Worm (Caenorhabditis elegans) whole organism, L1 larva: ENCODE results near the gene par-5.

Source experiments
- C34B4.2 ChIP-seq: sonication (generic microtip); optimal IDR thresholded peaks from 2 replicates; lab custom pipeline; 2017; ENCODE audit warnings: mild to moderate bottlenecking, missing genetic modification characterization, missing compliant biosample characterization
- Y116A8C.19 ChIP-seq: sonication (generic microtip); optimal IDR thresholded peaks from 2 replicates; lab custom pipeline; 2016; ENCODE audit warnings: missing compliant biosample characterization, missing genetic modification characterization, borderline replicate concordance
- aha-1 ChIP-seq: fragments of 150-350 bp; optimal IDR thresholded peaks from 2 replicates; lab custom pipeline; 2014; ENCODE audit warnings: missing biosample characterization, missing genetic modification characterization
- alr-1 ChIP-seq: fragments of 200-800 bp; sonication (Bioruptor generic); optimal IDR thresholded peaks from 2 replicates; lab custom pipeline; 2018; ENCODE audit warnings: borderline replicate concordance, mild to moderate bottlenecking, missing genetic modification characterization, missing compliant biosample characterization
- aly-2 ChIP-seq: fragments of 150-350 bp; optimal IDR thresholded peaks from 2 replicates; lab custom pipeline; 2014; ENCODE audit warnings: missing biosample characterization, missing genetic modification characterization
- ama-1 ChIP-seq: fragments of 150-350 bp; optimal IDR thresholded peaks from 2 replicates; lab custom pipeline; 2014
- ceh-82 ChIP-seq, 3 experiments: fragments of 150-350 bp in 1 of 3; sonication (generic microtip) in 2 of 3; optimal IDR thresholded peaks; 2 replicates each; lab custom pipeline; 2014 to 2017; ENCODE audit warnings: missing biosample characterization in 3 of 3, missing genetic modification characterization in 3 of 3
- ceh-88 ChIP-seq: fragments of 200-800 bp; sonication (Bioruptor generic); IDR thresholded peaks from 2 replicates; pipeline ENCODE4 v1.3.6; 2022; ENCODE audit warnings: missing genetic modification characterization, missing compliant biosample characterization
- ceh-90 ChIP-seq: sonication (generic microtip); optimal IDR thresholded peaks from 2 replicates; lab custom pipeline; 2016; ENCODE audit warnings: missing genetic modification characterization, missing compliant biosample characterization
- ces-1 ChIP-seq: fragments of 150-350 bp; optimal IDR thresholded peaks from 2 replicates; lab custom pipeline; 2014; ENCODE audit warnings: missing biosample characterization, missing genetic modification reagents, missing genetic modification characterization
- dpl-1 ChIP-seq, 3 experiments: fragments of 150-350 bp in 2 of 3; sonication (generic microtip) in 1 of 3; optimal IDR thresholded peaks; 2 replicates each; lab custom pipeline; 2014 to 2017; ENCODE audit warnings: missing biosample characterization in 3 of 3, missing genetic modification characterization in 3 of 3, missing genetic modification reagents in 3 of 3
- dsc-1 ChIP-seq: sonication (generic microtip); optimal IDR thresholded peaks from 2 replicates; lab custom pipeline; 2016; ENCODE audit warnings: mild to moderate bottlenecking, missing genetic modification characterization, missing compliant biosample characterization
- efl-1 ChIP-seq, 4 experiments: fragments of 150-350 bp; optimal IDR thresholded peaks in 3 of 4; peaks in 1 of 4; 1 replicate in 1 of 4; 2 replicates in 3 of 4; lab custom pipeline; 2014; ENCODE audit warnings: missing biosample characterization in 2 of 4, missing genetic modification characterization in 2 of 4, missing genetic modification reagents in 2 of 4
- efl-3 ChIP-seq: fragments of 200-800 bp; sonication (Bioruptor generic); optimal IDR thresholded peaks from 2 replicates; lab custom pipeline; 2018; ENCODE audit warnings: mild to moderate bottlenecking, missing genetic modification characterization, missing compliant biosample characterization
- egl-13 ChIP-seq: sonication (generic microtip); optimal IDR thresholded peaks from 2 replicates; lab custom pipeline; 2016; ENCODE audit warnings: missing genotype, missing genetic modification reagents, missing genetic modification characterization, missing compliant biosample characterization
- elt-3 ChIP-seq, 6 experiments: fragments of 150-350 bp in 1 of 6; sonication (generic microtip); optimal IDR thresholded peaks; 2 replicates each; lab custom pipeline; 2017 to 2018; ENCODE audit warnings: missing biosample characterization in 6 of 6, missing genetic modification characterization in 6 of 6, inconsistent platforms in 1 of 6
- fkh-10 ChIP-seq: sonication (generic microtip); optimal IDR thresholded peaks from 2 replicates; lab custom pipeline; 2017; ENCODE audit warnings: missing biosample characterization, missing genetic modification reagents, missing genetic modification characterization
- fkh-8 ChIP-seq: sonication (generic microtip); optimal IDR thresholded peaks from 2 replicates; lab custom pipeline; 2016; ENCODE audit warnings: mild to moderate bottlenecking, missing genetic modification characterization, missing compliant biosample characterization
- fos-1 ChIP-seq: fragments of 150-350 bp; optimal IDR thresholded peaks from 2 replicates; lab custom pipeline; 2014; ENCODE audit warnings: missing biosample characterization, missing genetic modification characterization
- hlh-17 ChIP-seq: fragments of 200-800 bp; sonication (Bioruptor generic); optimal IDR thresholded peaks from 2 replicates; lab custom pipeline; 2018; ENCODE audit warnings: missing genetic modification characterization, mild to moderate bottlenecking, missing compliant biosample characterization, moderate library complexity, borderline replicate concordance
- hpl-2 ChIP-seq: fragments of 150-350 bp; optimal IDR thresholded peaks from 2 replicates; lab custom pipeline; 2014; ENCODE audit warnings: missing biosample characterization, missing genetic modification reagents, missing genetic modification characterization
- irx-1 ChIP-seq: sonication (generic microtip); optimal IDR thresholded peaks from 2 replicates; lab custom pipeline; 2016; ENCODE audit warnings: missing genetic modification characterization, missing compliant biosample characterization
- jun-1 ChIP-seq: fragments of 150-350 bp; optimal IDR thresholded peaks from 2 replicates; lab custom pipeline; 2014; ENCODE audit warnings: missing biosample characterization, missing genetic modification reagents, missing genetic modification characterization
- lin-13 ChIP-seq: fragments of 150-350 bp; optimal IDR thresholded peaks from 2 replicates; lab custom pipeline; 2014; ENCODE audit warnings: missing biosample characterization, missing genetic modification reagents, missing genetic modification characterization
- lin-14 ChIP-seq: fragments of 200-800 bp; sonication (Bioruptor generic); optimal IDR thresholded peaks from 2 replicates; lab custom pipeline; 2018; ENCODE audit warnings: mild to moderate bottlenecking, missing genetic modification characterization, moderate library complexity, missing compliant biosample characterization
- lin-35 ChIP-seq, 2 experiments: fragments of 150-350 bp; optimal IDR thresholded peaks; 2 replicates each; lab custom pipeline; 2014; ENCODE audit warnings: missing biosample characterization in 2 of 2, missing genetic modification characterization in 2 of 2, missing genetic modification reagents in 2 of 2
- lin-39 ChIP-seq: fragments of 150-350 bp; optimal IDR thresholded peaks from 2 replicates; lab custom pipeline; 2014; ENCODE audit warnings: missing biosample characterization, missing genetic modification reagents, missing genetic modification characterization
- mdl-1 ChIP-seq, 2 experiments: fragments of 150-350 bp; optimal IDR thresholded peaks; 2 replicates each; lab custom pipeline; 2014 to 2017; ENCODE audit warnings: missing biosample characterization in 2 of 2, missing genetic modification characterization in 2 of 2, inconsistent platforms in 1 of 2
- mef-2 ChIP-seq: fragments of 150-350 bp; optimal IDR thresholded peaks from 2 replicates; lab custom pipeline; 2014; ENCODE audit warnings: missing biosample characterization, missing genetic modification characterization
- nhr-12 ChIP-seq: sonication (generic microtip); optimal IDR thresholded peaks from 2 replicates; lab custom pipeline; 2017; ENCODE audit warnings: missing biosample characterization, missing genetic modification characterization
- nhr-19 ChIP-seq: fragments of 200-800 bp; sonication (Bioruptor generic); conservative IDR thresholded peaks from 2 replicates; pipeline ENCODE4 v1.3.6; 2022; ENCODE audit warnings: missing genetic modification characterization, missing compliant biosample characterization
- nhr-20 ChIP-seq: sonication (generic microtip); optimal IDR thresholded peaks from 2 replicates; lab custom pipeline; 2016; ENCODE audit warnings: mild to moderate bottlenecking, missing genetic modification characterization, missing compliant biosample characterization
- nhr-28 ChIP-seq: fragments of 150-350 bp; optimal IDR thresholded peaks from 2 replicates; lab custom pipeline; 2014; ENCODE audit warnings: missing biosample characterization, missing genetic modification characterization
- nhr-84 ChIP-seq: sonication (generic microtip); optimal IDR thresholded peaks from 2 replicates; lab custom pipeline; 2017; ENCODE audit warnings: missing biosample characterization, missing genetic modification characterization
- nhr-85 ChIP-seq: sonication (generic microtip); peaks from one replicate; lab custom pipeline; 2016; ENCODE audit warnings: missing genetic modification characterization, inconsistent platforms, missing compliant biosample characterization
- nhr-90 ChIP-seq: sonication (generic microtip); optimal IDR thresholded peaks from 2 replicates; lab custom pipeline; 2016; ENCODE audit warnings: mild to moderate bottlenecking, missing genetic modification characterization, missing compliant biosample characterization; ENCODE audit not compliant: poor library complexity
- pax-3 ChIP-seq: fragments of 200-800 bp; sonication (Bioruptor generic); optimal IDR thresholded peaks from 2 replicates; lab custom pipeline; 2018; ENCODE audit warnings: mild to moderate bottlenecking, missing genetic modification characterization, moderate library complexity, missing compliant biosample characterization
- pqm-1 ChIP-seq: sonication (generic microtip); optimal IDR thresholded peaks from 3 replicates; lab custom pipeline; 2017; ENCODE audit warnings: missing biosample characterization, missing genetic modification characterization
- rnt-1 ChIP-seq: sonication (generic microtip); optimal IDR thresholded peaks from 2 replicates; lab custom pipeline; 2016; ENCODE audit warnings: mild to moderate bottlenecking, missing genetic modification characterization, moderate library complexity, missing compliant biosample characterization
- skn-1 ChIP-seq: fragments of 150-350 bp; optimal IDR thresholded peaks from 2 replicates; lab custom pipeline; 2014; ENCODE audit warnings: missing biosample characterization, missing genetic modification characterization
- snu-23 ChIP-seq: sonication (generic microtip); optimal IDR thresholded peaks from 2 replicates; lab custom pipeline; 2016; ENCODE audit warnings: missing genetic modification characterization, missing compliant biosample characterization
- sox-4 ChIP-seq: sonication (generic microtip); optimal IDR thresholded peaks from 2 replicates; lab custom pipeline; 2016; ENCODE audit warnings: missing genetic modification characterization, missing compliant biosample characterization
- sptf-1 ChIP-seq: fragments of 150-350 bp; optimal IDR thresholded peaks from 2 replicates; lab custom pipeline; 2014; ENCODE audit warnings: missing biosample characterization, missing genetic modification characterization
- sup-37 ChIP-seq: fragments of 200-800 bp; sonication (Bioruptor generic); optimal IDR thresholded peaks from 2 replicates; lab custom pipeline; 2018; ENCODE audit warnings: mild to moderate bottlenecking, missing genetic modification characterization, missing compliant biosample characterization
- swsn-7 ChIP-seq: sonication (generic microtip); optimal IDR thresholded peaks from 2 replicates; lab custom pipeline; 2016; ENCODE audit warnings: missing genetic modification characterization, missing compliant biosample characterization
- tbx-2 ChIP-seq: sonication (generic microtip); optimal IDR thresholded peaks from 2 replicates; lab custom pipeline; 2016; ENCODE audit warnings: missing genetic modification characterization, missing compliant biosample characterization
- tlp-1 ChIP-seq: fragments of 150-350 bp; optimal IDR thresholded peaks from 2 replicates; lab custom pipeline; 2014; ENCODE audit warnings: missing biosample characterization, missing genetic modification characterization
- unc-130 ChIP-seq: fragments of 150-350 bp; optimal IDR thresholded peaks from 2 replicates; lab custom pipeline; 2017; ENCODE audit warnings: missing biosample characterization, missing genetic modification characterization, inconsistent platforms
- unc-30 ChIP-seq: sonication (generic microtip); optimal IDR thresholded peaks from 2 replicates; lab custom pipeline; 2017; ENCODE audit warnings: missing biosample characterization, missing genetic modification characterization
- unc-62 ChIP-seq: fragments of 150-350 bp; optimal IDR thresholded peaks from 2 replicates; lab custom pipeline; 2014; ENCODE audit warnings: missing biosample characterization, missing genetic modification reagents, missing genetic modification characterization
- unc-86 ChIP-seq: sonication (generic microtip); optimal IDR thresholded peaks from 2 replicates; lab custom pipeline; 2016; ENCODE audit warnings: missing genetic modification characterization, missing compliant biosample characterization
- ztf-11 ChIP-seq, 2 experiments: sonication (generic microtip); optimal IDR thresholded peaks; 2 replicates each; lab custom pipeline; 2016 to 2017; ENCODE audit warnings: missing genetic modification characterization in 2 of 2, missing biosample characterization in 1 of 2, missing compliant biosample characterization in 1 of 2
- ztf-4 ChIP-seq: fragments of 150-350 bp; optimal IDR thresholded peaks from 2 replicates; lab custom pipeline; 2014; ENCODE audit warnings: missing biosample characterization, missing genetic modification characterization

Gene par-5

DNA sequence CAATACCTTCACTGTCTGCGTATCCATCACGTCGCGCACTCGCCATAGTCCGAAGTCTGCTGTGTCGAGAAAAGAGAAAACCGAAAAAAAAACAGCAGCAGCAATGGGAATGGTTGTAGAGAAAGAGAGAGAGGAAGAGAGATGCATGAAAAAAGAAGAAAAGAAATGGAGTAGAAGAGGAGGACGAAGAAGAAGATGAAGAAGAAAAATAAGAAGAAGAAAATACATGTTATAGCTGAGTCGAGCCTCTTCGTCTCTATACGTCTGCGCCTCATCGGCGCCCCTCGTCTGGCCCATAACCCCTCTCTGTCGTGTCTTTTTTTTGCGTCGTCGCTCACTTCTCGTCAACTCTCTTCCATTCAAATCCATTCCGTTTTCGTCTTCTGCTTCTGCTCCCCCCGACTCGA, 12.0 kb downstream of the par-5 start:
- TF ChIP-seq tbx-2 (tag; lab: Kevin White, UChicago) (peak; percentile 75), ceh-90 (tag; lab: Kevin White, UChicago) (no peak), skn-1 (tag; lab: Kevin White, UChicago) (peak; percentile 28), lin-35 (GFP tag; optimal IDR thresholded peaks at IDR 0.05; lab: Kevin White, UChicago) (peak; percentile 58 to 69), lin-14 (GFP tag; lab: Kevin White, UChicago) (peak; percentile 97), irx-1 (tag; lab: Kevin White, UChicago) (peak; percentile 72), fkh-8 (peak; percentile 89), pqm-1 (tag; lab: Kevin White, UChicago) (no peak), fkh-10 (GFP tag; lab: Kevin White, UChicago) (peak; percentile 72), mdl-1 (tag; optimal IDR thresholded peaks at IDR 0.05; lab: Kevin White, UChicago) (peak in 1 of 2 experiments; percentile 40), ces-1 (no peak), lin-13 (GFP tag; lab: Kevin White, UChicago) (no peak), unc-130 (tag; lab: Kevin White, UChicago) (peak; percentile 67), dpl-1 (GFP tag; optimal IDR thresholded peaks at IDR 0.05; lab: Kevin White, UChicago) (peak; percentile 27 to 49 (median 46)), efl-3 (GFP tag; lab: Kevin White, UChicago) (no peak), elt-3 (tag; optimal IDR thresholded peaks at IDR 0.05; lab: Kevin White, UChicago) (peak in 2 of 6 experiments; percentile 10 to 37), alr-1 (tag; lab: Kevin White, UChicago) (no peak), dsc-1 (tag; lab: Kevin White, UChicago) (peak; percentile 66), nhr-84 (tag; lab: Kevin White, UChicago) (no peak), unc-30 (tag; lab: Kevin White, UChicago) (no peak), ama-1 (no peak), aha-1 (no peak), nhr-20 (tag; lab: Kevin White, UChicago) (peak; percentile 73), swsn-7 (tag; lab: Kevin White, UChicago) (peak; percentile 82), ztf-4 (tag; lab: Kevin White, UChicago) (peak; percentile 53), unc-86 (tag; lab: Kevin White, UChicago) (peak; percentile 84), hlh-17 (GFP tag; lab: Kevin White, UChicago) (no peak), C34B4.2 (no peak), ztf-11 (tag; optimal IDR thresholded peaks at IDR 0.05; lab: Kevin White, UChicago) (no peak), tlp-1 (no peak), unc-62 (GFP tag; lab: Kevin White, UChicago) (no peak), nhr-19 (peak; percentile 65), aly-2 (tag; lab: Kevin White, UChicago) (peak; percentile 62), nhr-28 (tag; lab: Kevin White, UChicago) (no peak), egl-13 (tag; lab: Kevin White, UChicago) (peak; percentile 46), ceh-82 (tag; optimal IDR thresholded peaks at IDR 0.05; lab: Kevin White, UChicago) (peak; percentile 4 to 62 (median 56)), fos-1 (tag; lab: Kevin White, UChicago) (peak; percentile 66), efl-1 (optimal IDR thresholded peaks at IDR 0.05; lab: Kevin White, UChicago) (peak; percentile 65 to 78), efl-1 (GFP tag; optimal IDR thresholded peaks at IDR 0.05 in 1 of 2; lab: Kevin White, UChicago) (peak in 1 of 2 experiments; percentile 31), pax-3 (tag; lab: Kevin White, UChicago) (no peak), hpl-2 (GFP tag; lab: Kevin White, UChicago) (no peak), nhr-90 (tag; lab: Kevin White, UChicago) (no peak), lin-39 (peak; percentile 21), nhr-12 (tag; lab: Kevin White, UChicago) (no peak), sox-4 (tag; lab: Kevin White, UChicago) (peak; percentile 30), jun-1 (peak; percentile 42), sup-37 (GFP tag; lab: Kevin White, UChicago) (no peak), Y116A8C.19 (no peak), mef-2 (tag; lab: Kevin White, UChicago) (no peak), nhr-85 (tag; lab: Kevin White, UChicago) (peak; percentile 82), ceh-88 (no peak), snu-23 (GFP tag; lab: Kevin White, UChicago) (peak; percentile 87), rnt-1 (tag; lab: Kevin White, UChicago) (peak; percentile 39), sptf-1 (tag; lab: Kevin White, UChicago) (no peak)
